Fruit fly (Drosophila melanogaster): Measurements from ENCODE around the gene CG7420.

CG7420 gene

DNA sequence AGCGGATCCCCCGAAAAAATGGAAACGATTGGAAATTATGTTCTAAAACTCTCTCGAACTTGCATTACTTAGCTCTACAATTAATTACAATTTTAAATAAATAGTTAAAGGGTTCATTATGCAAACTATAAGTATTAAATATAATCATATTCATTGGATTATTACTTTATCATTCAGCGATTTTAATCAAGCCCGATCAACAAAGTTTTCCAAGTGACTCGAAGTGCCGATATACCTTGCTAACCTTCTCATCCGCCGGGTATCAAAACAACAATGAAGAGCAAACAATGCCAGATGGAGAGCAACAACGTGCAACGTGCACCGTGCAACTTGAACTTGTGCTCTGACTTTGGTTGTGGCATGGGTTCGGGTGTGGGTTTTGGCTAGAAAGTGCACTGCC lies 46.4 kb downstream of the CG7420 start (continued):
- peak; percentile 56 for TF ChIP-seq onecut (GFP tag; IDR thresholded peaks at IDR 0.05)
- TF ChIP-seq sc (optimal IDR thresholded peaks at IDR 0.05): no peak
- TF ChIP-seq sc (GFP tag; optimal IDR thresholded peaks at IDR 0.05): peak; percentile 44
- no peak for TF ChIP-seq CG12744 (GFP tag; optimal IDR thresholded peaks at IDR 0.05)
- TF ChIP-seq Med (GFP tag): peak; percentile 63
- TF ChIP-seq unpg (GFP tag; optimal IDR thresholded peaks at IDR 0.05): peak; percentile 59
- TF ChIP-seq CG18262 (tag; optimal IDR thresholded peaks at IDR 0.05): peak; percentile 88
- TF ChIP-seq CG2678 (tag; optimal IDR thresholded peaks at IDR 0.05): peak; percentile 55
- no peak for TF ChIP-seq maf-S (GFP tag; optimal IDR thresholded peaks at IDR 0.05)
- no peak for TF ChIP-seq Ravus (GFP tag; IDR thresholded peaks at IDR 0.05)
- no peak for TF ChIP-seq CG9817 (tag; optimal IDR thresholded peaks at IDR 0.05)
- peak; percentile 71 for TF ChIP-seq CG12391 (tag; optimal IDR thresholded peaks at IDR 0.05)
- TF ChIP-seq CG6689 (GFP tag; IDR thresholded peaks at IDR 0.05): peak; percentile 63
- peak; percentile 73 for TF ChIP-seq CG1603 (tag; optimal IDR thresholded peaks at IDR 0.05)
- peak; percentile 44; the same call in 1 of the 3 replicates for TF ChIP-seq tgo (GFP tag; IDR thresholded peaks at IDR 0.05)
- TF ChIP-seq H15 (GFP tag; IDR thresholded peaks at IDR 0.05): peak; percentile 36; the same call in 1 of the 3 replicates
- TF ChIP-seq CG17385 (GFP tag; optimal IDR thresholded peaks at IDR 0.05): peak; percentile 10
- TF ChIP-seq CG6272 (GFP tag; IDR thresholded peaks at IDR 0.05): peak; percentile 45
- no peak; the same call in 1 of the 2 replicates for TF ChIP-seq dan (GFP tag; IDR thresholded peaks at IDR 0.05)
- TF ChIP-seq Rx (GFP tag; IDR thresholded peaks at IDR 0.05): peak; percentile 22; the same call in 1 of the 2 replicates
- peak; percentile 55 for TF ChIP-seq grau (tag; optimal IDR thresholded peaks at IDR 0.05)
- peak; percentile 15 for TF ChIP-seq CG13123 (GFP tag; optimal IDR thresholded peaks at IDR 0.05)
- peak; percentile 25 for TF ChIP-seq Six4 (GFP tag; optimal IDR thresholded peaks at IDR 0.05)
- peak; percentile 49 for TF ChIP-seq stwl (tag; optimal IDR thresholded peaks at IDR 0.05)
- TF ChIP-seq CG7556 (GFP tag; optimal IDR thresholded peaks at IDR 0.05): peak; percentile 18
- TF ChIP-seq D19A (tag; optimal IDR thresholded peaks at IDR 0.05): peak; percentile 66
- peak; percentile 70 for TF ChIP-seq CG33557 (GFP tag; optimal IDR thresholded peaks at IDR 0.05)
- no peak for TF ChIP-seq al (GFP tag; IDR thresholded peaks at IDR 0.05)
- TF ChIP-seq hkb (optimal IDR thresholded peaks at IDR 0.05): no peak
- TF ChIP-seq hkb (GFP tag; IDR thresholded peaks at IDR 0.05): peak; percentile 58
- no peak for TF ChIP-seq CG9215 (GFP tag; IDR thresholded peaks at IDR 0.05)
- TF ChIP-seq ken (GFP tag; IDR thresholded peaks at IDR 0.05): peak; percentile 43; the same call in 1 of the 3 replicates
- peak; percentile 65 for TF ChIP-seq az2 (GFP tag; optimal IDR thresholded peaks at IDR 0.05)
- peak; percentile 60 for TF ChIP-seq Sox102F (GFP tag; optimal IDR thresholded peaks at IDR 0.05)
- no peak for TF ChIP-seq CG31365 (tag; optimal IDR thresholded peaks at IDR 0.05)
- no peak for TF ChIP-seq prd (optimal IDR thresholded peaks at IDR 0.05)
- TF ChIP-seq prd (GFP tag; IDR thresholded peaks at IDR 0.05): peak; percentile 80
- peak; percentile 58; the same call in 1 of the 3 replicates for TF ChIP-seq gce (GFP tag; IDR thresholded peaks at IDR 0.05)
- peak; percentile 59 for TF ChIP-seq CG17359 (tag; optimal IDR thresholded peaks at IDR 0.05)
- peak; percentile 17; the same call in 1 of the 3 replicates for TF ChIP-seq ase (GFP tag; IDR thresholded peaks at IDR 0.05)
- TF ChIP-seq pnt (GFP tag; optimal IDR thresholded peaks at IDR 0.05): no peak
- TF ChIP-seq CG5180 (GFP tag; optimal IDR thresholded peaks at IDR 0.05): peak; percentile 18
- peak; percentile 35 for TF ChIP-seq gcm (GFP tag; optimal IDR thresholded peaks at IDR 0.05)
- TF ChIP-seq D (optimal IDR thresholded peaks at IDR 0.05): no peak
- peak; percentile 79 for TF ChIP-seq D (GFP tag; optimal IDR thresholded peaks at IDR 0.05)
- no peak for TF ChIP-seq CG14667 (GFP tag; IDR thresholded peaks at IDR 0.05)
- TF ChIP-seq ac (GFP tag; optimal IDR thresholded peaks at IDR 0.05): peak; percentile 20
- TF ChIP-seq Awh (GFP tag; IDR thresholded peaks at IDR 0.05): peak; percentile 69; the same call in 1 of the 2 replicates
- TF ChIP-seq CG8765 (GFP tag; IDR thresholded peaks at IDR 0.05): peak; percentile 57; the same call in 1 of the 2 replicates
- peak; percentile 81 for TF ChIP-seq gem (tag; optimal IDR thresholded peaks at IDR 0.05)
- no peak for TF ChIP-seq CG12659 (GFP tag; optimal IDR thresholded peaks at IDR 0.05)
- TF ChIP-seq Dll (GFP tag; IDR thresholded peaks at IDR 0.05; ENCODE audit: partially characterized antibody): no peak

Data from whole organism, embryonic.